Worm (Caenorhabditis elegans) whole organism, L1 larva: ENCODE measurements around the gene sri-61.

Experiments
- aha-1 ChIP-seq: fragments of 150-350 bp; optimal IDR thresholded peaks from 2 replicates; lab custom pipeline; 2014; ENCODE audit warnings: missing biosample characterization, missing genetic modification characterization
- ceh-8 ChIP-seq: fragments of 200-800 bp; sonication (Bioruptor generic); optimal IDR thresholded peaks from 2 replicates; lab custom pipeline; 2018; ENCODE audit warnings: mild to moderate bottlenecking, missing genetic modification characterization, moderate library complexity, missing compliant biosample characterization
- dpl-1 ChIP-seq, 3 experiments: fragments of 150-350 bp in 2 of 3; sonication (generic microtip) in 1 of 3; optimal IDR thresholded peaks; 2 replicates each; lab custom pipeline; 2014 to 2017; ENCODE audit warnings: missing biosample characterization in 3 of 3, missing genetic modification characterization in 3 of 3, missing genetic modification reagents in 3 of 3
- dsc-1 ChIP-seq: sonication (generic microtip); optimal IDR thresholded peaks from 2 replicates; lab custom pipeline; 2016; ENCODE audit warnings: mild to moderate bottlenecking, missing genetic modification characterization, missing compliant biosample characterization
- efl-1 ChIP-seq, 4 experiments: fragments of 150-350 bp; optimal IDR thresholded peaks in 3 of 4; peaks in 1 of 4; 1 replicate in 1 of 4; 2 replicates in 3 of 4; lab custom pipeline; 2014; ENCODE audit warnings: missing biosample characterization in 2 of 4, missing genetic modification characterization in 2 of 4, missing genetic modification reagents in 2 of 4
- fkh-10 ChIP-seq: sonication (generic microtip); optimal IDR thresholded peaks from 2 replicates; lab custom pipeline; 2017; ENCODE audit warnings: missing biosample characterization, missing genetic modification reagents, missing genetic modification characterization
- fkh-8 ChIP-seq: sonication (generic microtip); optimal IDR thresholded peaks from 2 replicates; lab custom pipeline; 2016; ENCODE audit warnings: mild to moderate bottlenecking, missing genetic modification characterization, missing compliant biosample characterization
- lin-13 ChIP-seq: fragments of 150-350 bp; optimal IDR thresholded peaks from 2 replicates; lab custom pipeline; 2014; ENCODE audit warnings: missing biosample characterization, missing genetic modification reagents, missing genetic modification characterization
- lin-14 ChIP-seq: fragments of 200-800 bp; sonication (Bioruptor generic); optimal IDR thresholded peaks from 2 replicates; lab custom pipeline; 2018; ENCODE audit warnings: mild to moderate bottlenecking, missing genetic modification characterization, moderate library complexity, missing compliant biosample characterization
- lin-15B ChIP-seq: fragments of 150-350 bp; sonication (generic microtip); optimal IDR thresholded peaks from 3 replicates; lab custom pipeline; 2014; ENCODE audit warnings: missing biosample characterization, missing genetic modification characterization
- lin-35 ChIP-seq, 2 experiments: fragments of 150-350 bp; optimal IDR thresholded peaks; 2 replicates each; lab custom pipeline; 2014; ENCODE audit warnings: missing biosample characterization in 2 of 2, missing genetic modification characterization in 2 of 2, missing genetic modification reagents in 2 of 2
- lir-3 ChIP-seq: sonication (generic microtip); optimal IDR thresholded peaks from 2 replicates; lab custom pipeline; 2016; ENCODE audit warnings: mild to moderate bottlenecking, missing genetic modification characterization, moderate library complexity, missing compliant biosample characterization; ENCODE audit not compliant: poor library complexity
- lsy-2 ChIP-seq, 2 experiments: fragments of 150-350 bp; optimal IDR thresholded peaks; 2 replicates each; lab custom pipeline; 2014; ENCODE audit warnings: missing biosample characterization in 2 of 2, missing genetic modification characterization in 2 of 2
- mep-1 ChIP-seq: fragments of 150-350 bp; optimal IDR thresholded peaks from 2 replicates; lab custom pipeline; 2014; ENCODE audit warnings: missing biosample characterization, missing genetic modification characterization
- nhr-19 ChIP-seq: fragments of 200-800 bp; sonication (Bioruptor generic); conservative IDR thresholded peaks from 2 replicates; pipeline ENCODE4 v1.3.6; 2022; ENCODE audit warnings: missing genetic modification characterization, missing compliant biosample characterization
- nhr-20 ChIP-seq: sonication (generic microtip); optimal IDR thresholded peaks from 2 replicates; lab custom pipeline; 2016; ENCODE audit warnings: mild to moderate bottlenecking, missing genetic modification characterization, missing compliant biosample characterization
- nhr-47 ChIP-seq: sonication (generic microtip); optimal IDR thresholded peaks from 2 replicates; lab custom pipeline; 2016; ENCODE audit warnings: mild to moderate bottlenecking, missing genetic modification characterization, moderate library complexity, missing compliant biosample characterization
- nhr-71 ChIP-seq: sonication (generic microtip); optimal IDR thresholded peaks from 2 replicates; lab custom pipeline; 2016; ENCODE audit warnings: mild to moderate bottlenecking, missing genetic modification characterization, moderate library complexity, missing compliant biosample characterization
- nhr-85 ChIP-seq: sonication (generic microtip); peaks from one replicate; lab custom pipeline; 2016; ENCODE audit warnings: missing genetic modification characterization, inconsistent platforms, missing compliant biosample characterization
- rnt-1 ChIP-seq: sonication (generic microtip); optimal IDR thresholded peaks from 2 replicates; lab custom pipeline; 2016; ENCODE audit warnings: mild to moderate bottlenecking, missing genetic modification characterization, moderate library complexity, missing compliant biosample characterization
- skn-1 ChIP-seq: fragments of 150-350 bp; optimal IDR thresholded peaks from 2 replicates; lab custom pipeline; 2014; ENCODE audit warnings: missing biosample characterization, missing genetic modification characterization
- snu-23 ChIP-seq: sonication (generic microtip); optimal IDR thresholded peaks from 2 replicates; lab custom pipeline; 2016; ENCODE audit warnings: missing genetic modification characterization, missing compliant biosample characterization
- sup-37 ChIP-seq: fragments of 200-800 bp; sonication (Bioruptor generic); optimal IDR thresholded peaks from 2 replicates; lab custom pipeline; 2018; ENCODE audit warnings: mild to moderate bottlenecking, missing genetic modification characterization, missing compliant biosample characterization
- swsn-7 ChIP-seq: sonication (generic microtip); optimal IDR thresholded peaks from 2 replicates; lab custom pipeline; 2016; ENCODE audit warnings: missing genetic modification characterization, missing compliant biosample characterization
- vab-15 ChIP-seq: sonication (generic microtip); optimal IDR thresholded peaks from 2 replicates; lab custom pipeline; 2017; ENCODE audit warnings: missing genotype, mild to moderate bottlenecking, missing genetic modification characterization, missing compliant biosample characterization
- xbp-1 ChIP-seq: sonication (generic microtip); optimal IDR thresholded peaks from 2 replicates; lab custom pipeline; 2016; ENCODE audit warnings: missing genetic modification characterization, missing compliant biosample characterization

sri-61 gene

DNA sequence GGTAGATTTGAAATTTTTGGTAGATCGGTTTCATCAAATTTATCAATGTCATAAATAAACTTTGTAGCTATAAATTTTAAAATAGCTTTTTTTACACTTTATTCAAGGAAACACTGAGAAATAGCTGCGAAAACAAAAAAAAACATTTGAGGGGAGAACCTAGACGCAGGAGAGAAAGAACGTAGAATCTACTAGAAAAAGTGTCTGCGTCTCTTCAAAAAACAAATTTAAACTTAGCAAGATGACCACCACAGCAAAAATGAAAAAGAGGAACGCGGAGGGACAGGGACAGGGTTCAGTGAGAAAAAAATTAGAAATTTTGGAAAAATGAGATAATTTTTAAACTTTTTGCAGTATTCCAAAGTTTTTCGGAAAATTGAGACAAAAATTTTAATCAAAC lies 51.1 kb downstream of the sri-61 start:
- no peak for TF ChIP-seq aha-1 (tag; lab: Kevin White, UChicago)
- TF ChIP-seq dpl-1 (GFP tag; optimal IDR thresholded peaks at IDR 0.05; lab: Kevin White, UChicago): peak; percentile 9 to 54 (median 35)
- TF ChIP-seq nhr-19: 0 out of 2 replicates have a peak, but pooled peaks have one; percentile 9
- TF ChIP-seq efl-1 (optimal IDR thresholded peaks at IDR 0.05; lab: Kevin White, UChicago): peak; percentile 50 to 61
- peak; percentile 34 to 67 for TF ChIP-seq efl-1 (GFP tag; optimal IDR thresholded peaks at IDR 0.05 in 1 of 2; lab: Kevin White, UChicago)
- no peak for TF ChIP-seq sup-37 (GFP tag; lab: Kevin White, UChicago)
- peak; percentile 76 for TF ChIP-seq lin-14
- peak; percentile 21 for TF ChIP-seq xbp-1
- peak; percentile 47 for TF ChIP-seq nhr-85 (tag; lab: Kevin White, UChicago)
- TF ChIP-seq lin-13 (GFP tag; lab: Kevin White, UChicago): peak; percentile 38
- peak; percentile 47 for TF ChIP-seq swsn-7 (tag; lab: Kevin White, UChicago)
- TF ChIP-seq fkh-8: peak; percentile 52
- peak; percentile 48 for TF ChIP-seq rnt-1 (tag; lab: Kevin White, UChicago)
- TF ChIP-seq lin-15B: no peak
- peak; percentile 44 for TF ChIP-seq mep-1
- TF ChIP-seq ceh-8 (GFP tag; lab: Kevin White, UChicago): no peak
- no peak for TF ChIP-seq vab-15 (tag; lab: Kevin White, UChicago)
- no peak for TF ChIP-seq dsc-1 (tag; lab: Kevin White, UChicago)
- TF ChIP-seq skn-1 (tag; lab: Kevin White, UChicago): peak; percentile 27
- no peak for TF ChIP-seq lir-3 (tag; lab: Kevin White, UChicago)
- peak; percentile 61 for TF ChIP-seq nhr-71 (tag; lab: Kevin White, UChicago)
- peak; percentile 5 to 11 for TF ChIP-seq lin-35 (GFP tag; optimal IDR thresholded peaks at IDR 0.05; lab: Kevin White, UChicago)
- TF ChIP-seq nhr-20 (tag; lab: Kevin White, UChicago): peak; percentile 49
- peak; percentile 26 to 51 for TF ChIP-seq lsy-2 (tag; optimal IDR thresholded peaks at IDR 0.05; lab: Kevin White, UChicago)
- TF ChIP-seq fkh-10: no peak
- TF ChIP-seq nhr-47 (tag; lab: Kevin White, UChicago): peak; percentile 33
- TF ChIP-seq snu-23 (GFP tag; lab: Kevin White, UChicago): peak; percentile 68
